Worm (Caenorhabditis elegans): Measurements from ENCODE around the gene irld-44.

Gene irld-44

DNA sequence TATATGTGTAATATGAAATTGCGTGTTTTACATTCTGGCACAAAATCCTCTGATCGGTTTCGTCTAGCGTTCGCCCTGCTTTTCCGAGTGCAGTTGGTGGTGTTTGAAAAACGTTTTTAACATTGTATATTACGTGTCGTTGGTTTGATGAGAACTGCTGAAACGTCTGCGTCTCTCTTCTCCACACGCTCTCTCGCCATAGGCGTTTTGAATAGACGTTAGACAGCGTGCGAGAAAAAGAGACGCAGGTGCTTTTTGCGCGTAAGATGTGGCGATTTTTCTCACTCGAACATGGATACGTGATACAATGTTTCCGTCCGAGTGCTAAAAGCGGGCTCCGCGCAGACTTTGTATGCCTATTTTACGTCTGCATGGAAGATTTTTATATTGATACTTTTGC, 30.6 kb upstream of the irld-44 start:
- no peak for TF ChIP-seq unc-42 (tag; optimal IDR thresholded peaks at IDR 0.05)
- TF ChIP-seq ceh-45 (GFP tag; IDR thresholded peaks at IDR 0.05) = no peak
- no peak for TF ChIP-seq ceh-31 (tag; optimal IDR thresholded peaks at IDR 0.05)
- TF ChIP-seq lim-6 (tag; optimal IDR thresholded peaks at IDR 0.05) = no peak
- TF ChIP-seq hlh-13 (GFP tag; optimal IDR thresholded peaks at IDR 0.05) = no peak

DNA sequence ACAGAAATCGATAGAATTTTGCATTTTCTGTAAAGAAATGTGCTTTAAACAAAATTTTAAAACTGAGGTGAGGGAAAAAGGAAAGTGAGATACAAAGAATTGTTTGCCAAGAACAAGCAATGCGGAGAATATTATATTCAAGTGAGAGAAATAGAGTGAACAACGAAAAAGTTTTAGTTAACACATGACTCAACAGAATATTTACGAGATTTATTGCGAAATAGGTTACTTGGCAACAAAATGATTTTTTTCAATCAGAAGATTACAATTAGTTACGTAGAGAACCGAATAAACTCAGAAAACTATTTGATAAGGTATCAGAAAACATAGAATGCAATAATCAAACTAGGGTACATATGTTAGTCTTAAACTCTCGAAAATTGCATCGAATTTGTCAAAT, 29.7 kb upstream of the irld-44 start, which contains the start of gene nhr-117:
Gene nhr-117 (minus strand): TSS at position 27 of the 400 bp plus-strand sequence.
- TF ChIP-seq ceh-30 (tag; optimal IDR thresholded peaks at IDR 0.05) = no peak
- TF ChIP-seq pha-4 (tag; optimal IDR thresholded peaks at IDR 0.05) = no peak
- no peak for TF ChIP-seq hlh-8 (tag; optimal IDR thresholded peaks at IDR 0.05)
- TF ChIP-seq elt-2 (tag; optimal IDR thresholded peaks at IDR 0.05) = no peak
- TF ChIP-seq dve-1 (tag; optimal IDR thresholded peaks at IDR 0.05) = no peak
- no peak for TF ChIP-seq ama-1 (optimal IDR thresholded peaks at IDR 0.05)
- TF ChIP-seq madf-2 (tag; optimal IDR thresholded peaks at IDR 0.05) = no peak
- TF ChIP-seq ceh-34 (tag; optimal IDR thresholded peaks at IDR 0.05) = no peak
- TF ChIP-seq ceh-45 (GFP tag; IDR thresholded peaks at IDR 0.05) = no peak
- no peak for TF ChIP-seq ahr-1 (tag; optimal IDR thresholded peaks at IDR 0.05)
- TF ChIP-seq pax-1 (tag; optimal IDR thresholded peaks at IDR 0.05) = no peak
- no peak for TF ChIP-seq fkh-6 (tag; optimal IDR thresholded peaks at IDR 0.05)
- TF ChIP-seq ceh-48 (tag; optimal IDR thresholded peaks at IDR 0.05) = no peak

DNA sequence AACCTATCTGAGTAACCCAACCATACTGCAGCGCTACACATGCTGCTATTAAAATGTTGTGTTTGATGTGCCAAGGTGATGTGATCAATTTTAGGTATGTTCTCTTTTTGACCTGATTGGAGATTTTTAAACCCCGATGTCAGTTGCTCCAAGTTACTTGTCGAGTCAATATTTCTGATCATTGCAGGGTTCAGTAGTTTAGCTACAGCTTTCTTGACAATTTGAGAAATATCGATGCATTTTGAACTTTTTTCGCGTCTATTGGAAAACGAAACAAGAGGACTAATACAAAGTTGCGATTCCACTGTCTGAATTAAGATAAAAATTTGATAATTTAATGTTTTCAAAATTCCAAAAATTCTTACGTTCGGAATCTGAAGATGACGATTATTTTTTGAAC, 27.7 kb upstream of the irld-44 start:
- TF ChIP-seq madf-2 (tag; optimal IDR thresholded peaks at IDR 0.05) = no peak
- TF ChIP-seq eyg-1 (tag; optimal IDR thresholded peaks at IDR 0.05) = no peak
- no peak for TF ChIP-seq dmd-4 (tag; optimal IDR thresholded peaks at IDR 0.05; ENCODE audit: borderline replicate concordance)
- no peak for TF ChIP-seq nhr-11 (tag; optimal IDR thresholded peaks at IDR 0.05)
- no peak for TF ChIP-seq pax-1 (tag; optimal IDR thresholded peaks at IDR 0.05)
- TF ChIP-seq dve-1 (tag; optimal IDR thresholded peaks at IDR 0.05) = no peak
- no peak for TF ChIP-seq fkh-10 (GFP tag; optimal IDR thresholded peaks at IDR 0.05)
- no peak for TF ChIP-seq nfya-1 (tag; optimal IDR thresholded peaks at IDR 0.05)

DNA sequence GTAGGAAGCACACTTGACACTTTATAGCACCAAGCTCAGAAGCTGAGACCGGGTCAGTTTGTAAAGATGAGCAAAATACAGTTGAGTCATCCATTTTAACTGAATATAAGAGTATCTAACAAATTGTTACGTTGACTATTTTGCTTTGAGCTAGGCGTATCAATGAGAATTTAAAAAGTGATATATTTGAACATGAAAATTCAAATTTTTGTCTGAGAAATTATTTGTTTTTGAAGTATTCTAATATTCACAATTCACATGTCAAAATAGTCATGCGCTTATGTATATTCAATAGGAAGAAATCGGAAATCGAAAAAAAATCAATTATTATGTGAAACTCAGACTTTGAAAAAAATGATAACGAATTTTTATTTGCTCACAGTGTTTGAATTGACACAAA, 26.8 kb upstream of the irld-44 start, which contains the start of gene nhr-110:
Gene nhr-110 (minus strand): TSS at position 101 of the 400 bp plus-strand sequence.
- TF ChIP-seq fkh-6 (tag; optimal IDR thresholded peaks at IDR 0.05) = no peak
- TF ChIP-seq ceh-30 (tag; optimal IDR thresholded peaks at IDR 0.05) = no peak
- TF ChIP-seq ttx-3 (tag; optimal IDR thresholded peaks at IDR 0.05) = no peak
- no peak for TF ChIP-seq ztf-16 (tag; optimal IDR thresholded peaks at IDR 0.05)
- no peak for TF ChIP-seq ceh-14 (tag; optimal IDR thresholded peaks at IDR 0.05)
- TF ChIP-seq pha-2 (tag; optimal IDR thresholded peaks at IDR 0.05) = no peak
- TF ChIP-seq ceh-48 (tag; optimal IDR thresholded peaks at IDR 0.05) = no peak
- no peak for TF ChIP-seq ceh-6 (GFP tag; optimal IDR thresholded peaks at IDR 0.05)
- TF ChIP-seq nfya-1 (tag; optimal IDR thresholded peaks at IDR 0.05) = no peak
- no peak for TF ChIP-seq dve-1 (tag; optimal IDR thresholded peaks at IDR 0.05)
- no peak for TF ChIP-seq madf-2 (tag; optimal IDR thresholded peaks at IDR 0.05)
- TF ChIP-seq pax-1 (tag; optimal IDR thresholded peaks at IDR 0.05) = no peak
- TF ChIP-seq lim-6 (tag; optimal IDR thresholded peaks at IDR 0.05) = no peak

DNA sequence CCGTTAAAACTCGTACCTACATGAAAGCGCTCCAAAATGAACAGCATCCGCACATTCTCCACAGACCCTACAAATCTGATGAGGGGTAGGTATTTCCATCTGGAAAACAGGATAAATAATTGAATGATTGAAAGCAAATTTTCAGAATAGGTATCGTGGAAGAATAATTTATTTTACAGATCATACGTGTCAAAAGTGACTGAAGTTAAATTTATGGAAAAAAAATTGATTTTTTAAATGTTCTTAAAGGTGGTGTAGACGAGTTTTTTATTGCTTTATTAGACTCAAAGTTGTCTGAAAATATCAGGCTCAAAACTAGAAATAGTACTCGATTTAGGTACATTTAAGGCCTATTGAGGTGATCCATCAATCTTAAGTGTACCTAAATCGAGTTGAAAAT, 24.4 kb upstream of the irld-44 start, which contains the start of gene nhr-237:
Gene nhr-237 (minus strand): TSS at position 101 of the 400 bp plus-strand sequence.
- TF ChIP-seq eyg-1 (tag; optimal IDR thresholded peaks at IDR 0.05) (no peak), unc-42 (tag; optimal IDR thresholded peaks at IDR 0.05) (no peak), dmd-4 (tag; optimal IDR thresholded peaks at IDR 0.05; ENCODE audit: borderline replicate concordance) (no peak), F13H6.1 (tag; optimal IDR thresholded peaks at IDR 0.05) (no peak), unc-86 (tag; optimal IDR thresholded peaks at IDR 0.05) (no peak), C38D4.7 (GFP tag; optimal IDR thresholded peaks at IDR 0.05) (no peak), T23F11.4 (GFP tag; optimal IDR thresholded peaks at IDR 0.05) (no peak), ceh-31 (tag; optimal IDR thresholded peaks at IDR 0.05) (no peak), npax-4 (tag; optimal IDR thresholded peaks at IDR 0.05) (no peak)

DNA sequence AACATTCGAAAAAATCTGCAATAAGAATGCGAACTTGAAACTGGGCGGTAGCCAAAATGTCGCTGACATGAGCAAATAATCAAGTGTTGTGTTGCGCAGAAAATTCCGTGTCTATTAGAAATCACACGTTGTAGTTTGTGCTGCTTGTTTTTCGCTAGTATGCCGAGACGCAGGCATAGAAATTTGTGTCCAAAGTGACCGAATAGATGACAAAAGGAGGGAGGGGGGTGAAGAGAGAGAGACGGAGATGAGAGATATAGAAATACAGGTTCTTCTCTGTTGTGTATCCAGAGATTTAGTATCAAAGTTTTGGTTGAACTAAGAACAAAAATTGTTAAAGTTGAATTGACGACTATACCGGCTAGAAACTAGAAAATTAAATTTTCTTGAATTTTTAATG, 23.9 kb upstream of the irld-44 start:
- TF ChIP-seq ceh-31 (tag; optimal IDR thresholded peaks at IDR 0.05) (no peak), ttx-3 (tag; optimal IDR thresholded peaks at IDR 0.05) (no peak), tbx-2 (tag; optimal IDR thresholded peaks at IDR 0.05) (peak; percentile 10), pha-4 (tag; optimal IDR thresholded peaks at IDR 0.05) (no peak), unc-86 (tag; optimal IDR thresholded peaks at IDR 0.05) (no peak), ceh-18 (tag; optimal IDR thresholded peaks at IDR 0.05) (peak; percentile 0), elt-4 (tag; optimal IDR thresholded peaks at IDR 0.05) (no peak), odd-2 (tag; optimal IDR thresholded peaks at IDR 0.05) (no peak), nfya-1 (tag; optimal IDR thresholded peaks at IDR 0.05) (peak; percentile 25), ceh-6 (GFP tag; optimal IDR thresholded peaks at IDR 0.05) (no peak), F13H6.1 (tag; optimal IDR thresholded peaks at IDR 0.05) (peak; percentile 62), dve-1 (tag; optimal IDR thresholded peaks at IDR 0.05) (peak; percentile 38), eyg-1 (tag; optimal IDR thresholded peaks at IDR 0.05) (no peak)
